Worm (Caenorhabditis elegans): ENCODE data around the gene C26F1.3.

Gene C26F1.3

DNA sequence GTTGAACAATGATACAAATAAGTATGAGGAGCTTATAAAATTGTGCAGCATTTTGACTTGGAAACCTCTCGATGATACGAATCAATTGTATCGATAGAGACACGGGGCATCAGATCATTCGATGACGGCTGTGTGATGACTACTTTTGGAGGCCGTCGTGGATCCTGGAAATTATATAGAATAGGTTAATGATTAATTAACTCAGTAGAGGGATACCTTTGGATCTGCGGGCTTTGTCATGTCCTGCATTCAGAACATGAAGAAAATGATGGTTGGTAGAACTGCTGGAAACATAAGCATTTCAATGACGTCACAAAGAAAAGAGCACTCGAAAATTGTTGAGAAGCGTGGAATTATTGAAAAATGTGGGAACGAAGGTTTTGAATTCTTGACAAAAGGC is 37.5 kb downstream of the C26F1.3 start, which contains the start of gene ZK742.6:
Gene ZK742.6 (minus strand): TSS at position 342 of the 400 bp plus-strand sequence.
- TF ChIP-seq pbrm-1 (GFP tag; IDR thresholded peaks at IDR 0.05) (0 out of 2 replicates have a peak, but pooled peaks have one; percentile 52), lin-54 (GFP tag; optimal IDR thresholded peaks at IDR 0.05) (peak; percentile 34), ekl-4 (GFP tag; IDR thresholded peaks at IDR 0.05) (peak; percentile 66), hrde-1 (tag; optimal IDR thresholded peaks at IDR 0.05; ENCODE audit: borderline replicate concordance) (peak; percentile 53), hsf-1 (GFP tag; IDR thresholded peaks at IDR 0.05) (peak; percentile 75), let-526 (GFP tag; IDR thresholded peaks at IDR 0.05) (no peak), K12H6.12 (tag; optimal IDR thresholded peaks at IDR 0.05) (no peak), repo-1 (tag; optimal IDR thresholded peaks at IDR 0.05) (peak; percentile 22), athp-1 (tag; optimal IDR thresholded peaks at IDR 0.05) (peak; percentile 8), Y53G8AR.9 (GFP tag; conservative IDR thresholded peaks at IDR 0.05) (0 out of 2 replicates have a peak, but pooled peaks have one; percentile 50), snpc-4 (GFP tag; optimal IDR thresholded peaks at IDR 0.05) (no peak), snpc-4 (tag; optimal IDR thresholded peaks at IDR 0.05) (no peak), Y53F4B.3 (GFP tag; IDR thresholded peaks at IDR 0.05) (no peak), ceh-58 (GFP tag; IDR thresholded peaks at IDR 0.05) (0 out of 2 replicates have a peak, but pooled peaks have one; percentile 42), C06A6.2 (GFP tag; conservative IDR thresholded peaks at IDR 0.05) (no peak), snpc-1.1 (tag; optimal IDR thresholded peaks at IDR 0.05; ENCODE audit: insufficient read depth) (no peak), him-1 (tag; optimal IDR thresholded peaks at IDR 0.05) (peak; percentile 71), madf-8 (GFP tag; conservative IDR thresholded peaks at IDR 0.05) (no peak), B0336.3 (GFP tag; IDR thresholded peaks at IDR 0.05) (peak; percentile 57), attf-6 (GFP tag; IDR thresholded peaks at IDR 0.05) (peak; percentile 41; the same call in 1 of the 2 replicates), Y56A3A.18 (GFP tag; IDR thresholded peaks at IDR 0.05) (peak; percentile 59; the same call in 1 of the 2 replicates), madf-6 (GFP tag; IDR thresholded peaks at IDR 0.05) (peak; percentile 57)

DNA sequence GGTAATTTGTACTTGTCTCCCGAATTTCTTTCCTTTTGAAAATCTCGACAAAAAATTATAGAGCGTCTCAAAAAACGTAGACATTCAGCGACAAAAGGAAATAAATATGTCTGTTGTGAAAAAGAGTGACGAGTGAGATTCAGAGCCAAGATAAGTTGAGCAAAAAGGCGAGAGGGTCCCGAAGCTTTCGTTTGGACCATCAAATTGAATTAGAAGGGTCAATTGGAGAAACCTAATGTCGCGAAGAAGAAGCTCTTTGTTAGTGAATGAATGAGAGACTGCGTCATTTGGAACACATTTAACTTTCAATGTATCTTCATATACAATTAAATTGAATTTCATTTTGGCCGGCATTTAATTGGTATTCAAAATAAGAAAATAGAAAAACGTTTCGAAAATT is 39.4 kb downstream of the C26F1.3 start:
- no peak for TF ChIP-seq snpc-4 (GFP tag; optimal IDR thresholded peaks at IDR 0.05)
- TF ChIP-seq snpc-4 (tag; optimal IDR thresholded peaks at IDR 0.05): no peak
- no peak for TF ChIP-seq egl-18 (GFP tag; IDR thresholded peaks at IDR 0.05)
- TF ChIP-seq hrde-1 (tag; optimal IDR thresholded peaks at IDR 0.05; ENCODE audit: borderline replicate concordance): no peak
- no peak for TF ChIP-seq ets-4 (GFP tag; optimal IDR thresholded peaks at IDR 0.05)
- no peak for TF ChIP-seq F39B2.1 (GFP tag; IDR thresholded peaks at IDR 0.05)
- TF ChIP-seq lin-26 (GFP tag; IDR thresholded peaks at IDR 0.05): no peak
- TF ChIP-seq T07F8.4 (tag; optimal IDR thresholded peaks at IDR 0.05): no peak
- TF ChIP-seq lin-54 (GFP tag; optimal IDR thresholded peaks at IDR 0.05): no peak
- no peak for TF ChIP-seq nhr-120 (GFP tag; IDR thresholded peaks at IDR 0.05)
- no peak for TF ChIP-seq nfyb-1 (GFP tag; IDR thresholded peaks at IDR 0.05)
- no peak for TF ChIP-seq tlf-1 (GFP tag; optimal IDR thresholded peaks at IDR 0.05)
- no peak for TF ChIP-seq F49E8.2 (tag; optimal IDR thresholded peaks at IDR 0.05; ENCODE audit: insufficient read depth)
- TF ChIP-seq B0019.2 (GFP tag; conservative IDR thresholded peaks at IDR 0.05): no peak
- no peak for TF ChIP-seq F37B4.10 (GFP tag; IDR thresholded peaks at IDR 0.05)
- TF ChIP-seq ceh-27 (GFP tag; optimal IDR thresholded peaks at IDR 0.05): no peak
- no peak for TF ChIP-seq aptf-2 (GFP tag; conservative IDR thresholded peaks at IDR 0.05)
- TF ChIP-seq somi-1 (GFP tag; optimal IDR thresholded peaks at IDR 0.05): no peak
- no peak for TF ChIP-seq attf-6 (GFP tag; IDR thresholded peaks at IDR 0.05)
- no peak for TF ChIP-seq madf-10 (tag; optimal IDR thresholded peaks at IDR 0.05)
- TF ChIP-seq sea-2 (GFP tag; IDR thresholded peaks at IDR 0.05): no peak

All from whole organism, young adult.